Worm (Caenorhabditis elegans): ENCODE data around the gene ogdh-1.

DNA sequence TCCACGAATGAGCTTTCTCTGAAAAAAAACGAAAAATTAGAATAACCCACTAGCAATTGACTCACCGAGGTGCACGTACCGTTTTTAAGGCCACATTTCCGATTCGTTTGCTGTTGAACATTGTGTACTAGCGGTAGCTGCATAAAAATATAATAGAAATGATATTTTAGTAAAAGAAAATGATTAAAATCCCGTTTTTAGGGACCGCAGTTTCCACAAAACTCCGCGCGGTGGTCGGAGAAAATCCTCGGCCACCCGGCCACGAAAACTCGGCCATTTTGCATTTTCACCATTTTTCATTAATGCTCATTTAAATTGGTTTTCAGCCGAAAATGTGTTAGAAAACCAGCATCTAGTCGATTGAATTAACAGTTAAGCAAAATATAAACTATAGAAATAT lies 8.6 kb upstream of the ogdh-1 start, which contains the start of gene yars-2:
- TF ChIP-seq med-1 (GFP tag; optimal IDR thresholded peaks at IDR 0.05; ENCODE audit: insufficient read depth) (no peak), flt-1 (GFP tag; IDR thresholded peaks at IDR 0.05) (no peak)
